Worm (Caenorhabditis elegans): ENCODE results near the gene ipla-5.

DNA sequence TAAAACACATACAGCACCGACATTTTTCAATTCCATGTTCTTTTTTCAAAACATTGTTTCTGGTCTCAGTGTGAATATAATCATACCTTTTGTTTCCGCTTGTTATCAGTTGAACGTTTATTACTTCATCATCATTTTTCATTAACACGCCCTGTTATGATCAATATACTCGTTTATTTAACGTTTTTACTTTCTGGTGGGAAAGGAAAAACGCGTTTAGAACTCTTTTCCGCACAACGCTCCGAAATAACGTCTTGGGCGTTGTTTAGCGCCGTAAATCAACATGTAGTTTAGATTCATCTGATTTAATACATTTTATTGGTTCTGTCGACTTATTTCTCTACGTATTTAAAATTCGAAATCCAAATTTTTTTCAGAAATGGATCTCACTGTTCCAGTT lies 10.3 kb downstream of the ipla-5 start, which contains the start of gene pgm-3:
- TF ChIP-seq dao-5 (tag; optimal IDR thresholded peaks at IDR 0.05) (no peak), him-1 (tag; optimal IDR thresholded peaks at IDR 0.05) (no peak), W03F9.2 (tag; optimal IDR thresholded peaks at IDR 0.05) (no peak)

Data from whole organism, L4/young adult.